Fruit fly (Drosophila melanogaster): ENCODE results near the gene alphaTub85E.

- TF ChIP-seq CG6808 (GFP tag; optimal IDR thresholded peaks at IDR 0.05) (no peak), CG16779 (tag; optimal IDR thresholded peaks at IDR 0.05) (no peak), CG3032 (tag; optimal IDR thresholded peaks at IDR 0.05) (peak; percentile 13), CG1621 (tag; optimal IDR thresholded peaks at IDR 0.05) (no peak), CG6854 (GFP tag; optimal IDR thresholded peaks at IDR 0.05) (no peak), salr (GFP tag; optimal IDR thresholded peaks at IDR 0.05) (no peak), Eip78C (GFP tag) (peak; percentile 61), Sox102F (GFP tag; optimal IDR thresholded peaks at IDR 0.05) (no peak), CG10669 (GFP tag; optimal IDR thresholded peaks at IDR 0.05) (no peak), vri (GFP tag; optimal IDR thresholded peaks at IDR 0.05) (no peak), Blimp-1 (GFP tag; optimal IDR thresholded peaks at IDR 0.05) (no peak), CG8319 (GFP tag; optimal IDR thresholded peaks at IDR 0.05) (no peak)
Observed at dm6 chr3R:9762955-9763931, 30.2 kb upstream of the alphaTub85E start, which contains the start of the genes Snap24 and CG8478.
